Worm (Caenorhabditis elegans) whole organism, late embryonic: Measurements from ENCODE around the gene T20D4.19.

Experiments used
- C08G9.2 ChIP-seq: sonication (generic microtip); optimal IDR thresholded peaks from 2 replicates; lab custom pipeline; 2016; ENCODE audit warnings: mild to moderate bottlenecking, missing genetic modification characterization, moderate library complexity, missing compliant biosample characterization
- K02D7.2 ChIP-seq: sonication (generic microtip); optimal IDR thresholded peaks from 2 replicates; lab custom pipeline; 2017; ENCODE audit warnings: mild to moderate bottlenecking, missing genetic modification characterization, missing compliant biosample characterization
- K09A11.1 ChIP-seq: sonication (generic microtip); optimal IDR thresholded peaks from 2 replicates; lab custom pipeline; 2017; ENCODE audit warnings: antibody characterized with exemption, mild to moderate bottlenecking, missing genetic modification characterization, missing compliant biosample characterization; ENCODE audit not compliant: insufficient read depth
- Y22D7AL.16 ChIP-seq: sonication (generic microtip); optimal IDR thresholded peaks from 2 replicates; lab custom pipeline; 2016; ENCODE audit warnings: missing genetic modification characterization, missing compliant biosample characterization
- ahr-1 ChIP-seq: sonication (generic microtip); optimal IDR thresholded peaks from 2 replicates; lab custom pipeline; 2016; ENCODE audit warnings: missing genetic modification characterization, missing compliant biosample characterization
- ceh-14 ChIP-seq: sonication (generic microtip); optimal IDR thresholded peaks from 2 replicates; lab custom pipeline; 2016; ENCODE audit warnings: missing genotype, missing genetic modification characterization, missing compliant biosample characterization
- ceh-19 ChIP-seq: fragments of 200-800 bp; sonication (Bioruptor generic); optimal IDR thresholded peaks from 2 replicates; lab custom pipeline; 2018; ENCODE audit warnings: mild to moderate bottlenecking, missing genetic modification characterization, missing compliant biosample characterization
- ceh-22 ChIP-seq: sonication (generic microtip); optimal IDR thresholded peaks from 2 replicates; lab custom pipeline; 2017; ENCODE audit warnings: missing biosample characterization, missing genetic modification characterization
- ceh-24 ChIP-seq: sonication (generic microtip); optimal IDR thresholded peaks from 2 replicates; lab custom pipeline; 2016; ENCODE audit warnings: mild to moderate bottlenecking, missing genetic modification characterization, missing compliant biosample characterization
- ceh-31 ChIP-seq: sonication (generic microtip); optimal IDR thresholded peaks from 2 replicates; lab custom pipeline; 2016; ENCODE audit warnings: missing genetic modification characterization, missing compliant biosample characterization
- ceh-45 ChIP-seq: fragments of 200-800 bp; sonication (Bioruptor generic); IDR thresholded peaks from 2 replicates; pipeline ENCODE4 v1.3.6; 2022; ENCODE audit warnings: missing genetic modification reagents, missing genetic modification characterization, missing compliant biosample characterization
- ceh-48 ChIP-seq: sonication (generic microtip); optimal IDR thresholded peaks from 2 replicates; lab custom pipeline; 2016; ENCODE audit warnings: missing genetic modification characterization, inconsistent platforms, missing compliant biosample characterization
- ceh-9 ChIP-seq: sonication (generic microtip); optimal IDR thresholded peaks from 2 replicates; lab custom pipeline; 2016; ENCODE audit warnings: mild to moderate bottlenecking, missing genetic modification characterization, inconsistent platforms, missing compliant biosample characterization
- che-1 ChIP-seq: sonication (generic microtip); optimal IDR thresholded peaks from 2 replicates; lab custom pipeline; 2016; ENCODE audit warnings: mild to moderate bottlenecking, missing genetic modification characterization, missing compliant biosample characterization
- dve-1 ChIP-seq: sonication (generic microtip); optimal IDR thresholded peaks from 2 replicates; lab custom pipeline; 2017; ENCODE audit warnings: antibody characterized with exemption, mild to moderate bottlenecking, missing genetic modification characterization, missing compliant biosample characterization
- elt-2 ChIP-seq: sonication (generic microtip); optimal IDR thresholded peaks from 2 replicates; lab custom pipeline; 2016; ENCODE audit warnings: missing genetic modification reagents, missing genetic modification characterization, missing compliant biosample characterization
- elt-4 ChIP-seq: sonication (generic microtip); optimal IDR thresholded peaks from 2 replicates; lab custom pipeline; 2016; ENCODE audit warnings: missing genetic modification characterization, missing compliant biosample characterization
- eyg-1 ChIP-seq: sonication (generic microtip); optimal IDR thresholded peaks from 2 replicates; lab custom pipeline; 2016; ENCODE audit warnings: missing genotype, missing genetic modification characterization, missing compliant biosample characterization
- fkh-10 ChIP-seq: fragments of 150-350 bp; optimal IDR thresholded peaks from 2 replicates; lab custom pipeline; 2014; ENCODE audit warnings: missing biosample characterization, missing genetic modification reagents, missing genetic modification characterization
- gmeb-2 ChIP-seq: sonication (generic microtip); optimal IDR thresholded peaks from 2 replicates; lab custom pipeline; 2016; ENCODE audit warnings: missing genetic modification characterization, inconsistent platforms, missing compliant biosample characterization
- hlh-13 ChIP-seq: fragments of 200-800 bp; sonication (Bioruptor generic); optimal IDR thresholded peaks from 2 replicates; lab custom pipeline; 2018; ENCODE audit warnings: mild to moderate bottlenecking, missing genetic modification characterization, missing compliant biosample characterization
- hlh-15 ChIP-seq: sonication (generic microtip); optimal IDR thresholded peaks from 2 replicates; lab custom pipeline; 2016; ENCODE audit warnings: missing genetic modification characterization, missing compliant biosample characterization
- hlh-30 ChIP-seq: sonication (generic microtip); optimal IDR thresholded peaks from 2 replicates; lab custom pipeline; 2017; ENCODE audit warnings: antibody characterized with exemption, missing genetic modification characterization, missing compliant biosample characterization; ENCODE audit not compliant: insufficient read depth
- hlh-6 ChIP-seq: sonication (generic microtip); optimal IDR thresholded peaks from 2 replicates; lab custom pipeline; 2016; ENCODE audit warnings: missing genotype, missing genetic modification characterization, missing compliant biosample characterization
- hlh-8 ChIP-seq: sonication (generic microtip); optimal IDR thresholded peaks from 2 replicates; lab custom pipeline; 2016; ENCODE audit warnings: missing genotype, missing genetic modification characterization, missing compliant biosample characterization
- madf-2 ChIP-seq: sonication (generic microtip); optimal IDR thresholded peaks from 2 replicates; lab custom pipeline; 2017; ENCODE audit warnings: missing genetic modification characterization, missing compliant biosample characterization
- mec-3 ChIP-seq: sonication (generic microtip); optimal IDR thresholded peaks from 2 replicates; lab custom pipeline; 2016; ENCODE audit warnings: borderline replicate concordance, missing genetic modification characterization, missing compliant biosample characterization
- nfya-1 ChIP-seq: sonication (generic microtip); optimal IDR thresholded peaks from 2 replicates; lab custom pipeline; 2017; ENCODE audit warnings: missing genetic modification characterization, mild to moderate bottlenecking, missing compliant biosample characterization, antibody characterized with exemption, moderate library complexity
- nhr-11 ChIP-seq: fragments of 150-350 bp; optimal IDR thresholded peaks from 2 replicates; lab custom pipeline; 2014; ENCODE audit warnings: missing biosample characterization, missing genetic modification characterization
- nhr-232 ChIP-seq: sonication (generic microtip); optimal IDR thresholded peaks from 2 replicates; lab custom pipeline; 2016; ENCODE audit warnings: missing genetic modification characterization, missing compliant biosample characterization
- npax-4 ChIP-seq: sonication (generic microtip); optimal IDR thresholded peaks from 2 replicates; lab custom pipeline; 2016; ENCODE audit warnings: missing genetic modification characterization, missing compliant biosample characterization
- pag-3 ChIP-seq: sonication (generic microtip); optimal IDR thresholded peaks from 2 replicates; lab custom pipeline; 2016; ENCODE audit warnings: missing compliant biosample characterization, missing genetic modification characterization, borderline replicate concordance
- pat-9 ChIP-seq: fragments of 200-800 bp; sonication (Bioruptor generic); optimal IDR thresholded peaks from 2 replicates; lab custom pipeline; 2018; ENCODE audit warnings: mild to moderate bottlenecking, missing genetic modification characterization, moderate library complexity, missing compliant biosample characterization
- pha-2 ChIP-seq: sonication (generic microtip); optimal IDR thresholded peaks from 2 replicates; lab custom pipeline; 2017; ENCODE audit warnings: mild to moderate bottlenecking, missing genetic modification characterization, missing compliant biosample characterization
- rnt-1 ChIP-seq: sonication (generic microtip); optimal IDR thresholded peaks from 2 replicates; lab custom pipeline; 2016; ENCODE audit warnings: missing genetic modification characterization, missing compliant biosample characterization
- sox-4 ChIP-seq: sonication (generic microtip); optimal IDR thresholded peaks from 2 replicates; lab custom pipeline; 2017; ENCODE audit warnings: mild to moderate bottlenecking, missing genetic modification characterization, inconsistent platforms, missing compliant biosample characterization
- tbx-2 ChIP-seq: sonication (generic microtip); optimal IDR thresholded peaks from 2 replicates; lab custom pipeline; 2016; ENCODE audit warnings: missing genetic modification characterization, missing compliant biosample characterization
- ttx-3 ChIP-seq: sonication (generic microtip); optimal IDR thresholded peaks from 2 replicates; lab custom pipeline; 2016; ENCODE audit warnings: missing genetic modification reagents, missing genetic modification characterization, missing compliant biosample characterization
- unc-55 ChIP-seq: sonication (generic microtip); optimal IDR thresholded peaks from 2 replicates; lab custom pipeline; 2017; ENCODE audit warnings: missing biosample characterization, missing genetic modification reagents, missing genetic modification characterization
- unc-86 ChIP-seq: sonication (generic microtip); optimal IDR thresholded peaks from 2 replicates; lab custom pipeline; 2016; ENCODE audit warnings: missing genetic modification characterization, missing compliant biosample characterization
- zip-5 ChIP-seq: sonication (generic microtip); optimal IDR thresholded peaks from 2 replicates; lab custom pipeline; 2016; ENCODE audit warnings: missing genetic modification characterization, missing compliant biosample characterization

The T20D4.19 gene

DNA sequence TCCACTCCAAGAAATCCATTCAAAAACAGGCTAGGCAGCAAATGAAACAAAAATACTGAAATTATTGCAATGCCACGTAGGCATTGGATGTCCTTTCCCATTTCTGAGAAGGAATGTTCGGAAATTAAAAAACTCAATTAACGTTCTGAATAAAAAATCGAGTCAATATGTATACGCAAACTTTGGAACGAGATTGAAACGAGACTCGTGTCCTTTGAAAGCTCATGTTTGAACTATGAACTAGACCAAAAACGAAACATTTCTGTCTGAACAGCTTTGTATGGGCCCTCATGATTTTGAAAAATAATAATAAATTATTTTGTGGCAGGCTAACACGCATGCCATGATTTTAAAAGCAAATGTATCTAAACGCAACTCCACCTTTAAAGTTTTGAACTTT, 43.6 kb upstream of the T20D4.19 start, which contains the start of gene oac-2:
Gene oac-2 (minus strand): TSS at position 101 of the 400 bp plus-strand sequence.
- TF ChIP-seq nfya-1 (tag; lab: Kevin White, UChicago) (no peak), hlh-8 (no peak), ceh-31 (no peak), elt-4 (tag; lab: Kevin White, UChicago) (no peak), hlh-15 (tag; lab: Kevin White, UChicago) (no peak), ceh-45 (GFP tag; lab: Robert Waterston, UW) (no peak), ceh-22 (tag; lab: Kevin White, UChicago) (no peak), hlh-6 (tag; lab: Kevin White, UChicago) (no peak), tbx-2 (tag; lab: Kevin White, UChicago) (no peak), ceh-14 (no peak), mec-3 (tag; lab: Kevin White, UChicago) (no peak), elt-2 (tag; lab: Kevin White, UChicago) (no peak), ceh-48 (tag; lab: Kevin White, UChicago) (no peak), gmeb-2 (tag; lab: Kevin White, UChicago) (no peak), C08G9.2 (tag; lab: Kevin White, UChicago) (no peak), nhr-11 (tag; lab: Kevin White, UChicago) (no peak)

DNA sequence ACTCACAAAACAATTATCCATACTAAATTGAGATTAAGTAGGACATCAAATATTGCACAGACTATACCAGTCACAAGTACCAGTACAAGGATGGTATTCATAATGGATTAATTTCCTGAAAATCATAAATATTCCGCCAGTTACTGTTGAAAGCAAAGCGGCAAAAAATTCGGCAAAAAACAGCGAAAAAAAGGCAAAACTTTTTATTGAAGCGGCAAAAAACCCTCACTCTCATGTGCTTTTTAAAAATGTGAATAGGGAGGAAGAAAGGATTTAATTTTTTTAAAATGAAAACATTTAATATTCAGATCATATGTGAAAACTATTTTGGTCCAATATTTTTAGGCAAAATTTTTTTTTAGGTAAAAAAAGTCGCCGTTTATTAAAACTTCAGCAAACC, 39.3 kb upstream of the T20D4.19 start, which contains the start of gene srbc-29:
Gene srbc-29 (minus strand): TSS at position 101 of the 400 bp plus-strand sequence.
- no peak for TF ChIP-seq pag-3
- TF ChIP-seq Y22D7AL.16 (tag; lab: Kevin White, UChicago), result no peak
- no peak for TF ChIP-seq ceh-22 (tag; lab: Kevin White, UChicago)
- no peak for TF ChIP-seq unc-55 (GFP tag; lab: Kevin White, UChicago)
- no peak for TF ChIP-seq K02D7.2

DNA sequence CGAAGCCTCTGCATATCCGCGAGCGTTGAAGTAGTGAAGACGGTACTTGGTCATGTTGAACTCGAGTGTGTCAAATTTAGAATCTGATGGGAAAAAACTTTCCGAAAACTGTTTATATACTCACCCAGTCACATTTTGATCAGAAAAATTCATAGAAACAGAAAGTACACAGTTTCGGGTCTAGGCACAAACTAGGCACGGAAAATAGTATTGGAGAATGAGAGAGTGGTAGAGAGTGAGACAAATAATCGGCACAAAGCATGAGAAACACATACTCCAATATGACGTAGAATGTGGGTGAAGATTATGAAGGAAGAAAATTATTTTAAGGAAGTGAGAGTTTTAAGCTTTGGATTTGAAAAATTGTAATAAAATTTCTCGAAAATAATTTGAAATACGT, 37.0 kb upstream of the T20D4.19 start, which contains the start of gene gst-33:
Gene gst-33 (minus strand): TSS at position 127 of the 400 bp plus-strand sequence.
- TF ChIP-seq eyg-1 (tag; lab: Kevin White, UChicago) (no peak), npax-4 (tag; lab: Kevin White, UChicago) (no peak), ceh-45 (GFP tag; lab: Robert Waterston, UW) (no peak), C08G9.2 (tag; lab: Kevin White, UChicago) (no peak), pha-2 (no peak)

DNA sequence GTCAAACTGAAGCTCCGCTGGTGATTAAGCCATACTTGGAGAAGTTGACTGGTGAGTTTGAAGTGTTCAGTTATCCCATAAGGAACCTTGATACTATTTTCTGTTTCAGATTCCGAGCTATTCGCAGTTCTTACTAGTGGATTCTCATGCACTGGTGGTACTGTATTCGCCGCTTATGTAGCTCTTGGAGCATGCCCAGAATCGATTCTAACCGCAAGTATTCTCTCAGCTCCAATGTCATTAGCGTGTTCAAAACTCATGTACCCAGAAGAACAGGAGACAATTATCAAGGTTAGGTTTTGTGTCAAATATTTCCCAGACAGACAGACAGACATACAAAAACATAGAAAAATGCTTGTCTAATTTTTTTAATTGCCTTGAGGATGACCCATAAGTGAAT, 33.5 kb upstream of the T20D4.19 start:
- TF ChIP-seq hlh-30 (tag; lab: Kevin White, UChicago) (no peak), fkh-10 (GFP tag; lab: Kevin White, UChicago) (no peak), unc-86 (no peak), nfya-1 (tag; lab: Kevin White, UChicago) (no peak), dve-1 (tag; lab: Kevin White, UChicago) (no peak), ceh-9 (tag; lab: Kevin White, UChicago) (no peak), zip-5 (no peak), nhr-232 (tag; lab: Kevin White, UChicago) (no peak)
- TF ChIP-seq, all 69 proteins: peak for 0

DNA sequence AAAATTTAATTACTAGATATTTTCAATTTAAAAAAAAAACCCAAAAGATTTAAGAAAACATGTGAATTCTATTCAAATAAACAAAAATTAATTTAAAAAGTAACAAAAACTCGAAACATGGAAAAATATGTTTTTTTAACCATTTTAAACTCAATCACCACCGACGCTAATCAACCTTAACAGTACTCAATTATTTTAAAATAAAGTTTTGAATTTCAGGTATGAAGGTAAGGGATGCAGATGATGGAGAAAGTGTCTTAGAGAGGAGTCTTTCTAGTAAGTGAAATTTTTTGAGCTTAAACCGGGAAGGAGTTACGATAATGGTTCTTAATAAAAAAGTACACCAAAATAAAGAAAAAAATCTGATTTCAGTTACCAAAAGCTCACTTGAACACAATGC, 32.1 kb upstream of the T20D4.19 start, which contains the start of gene slc-28.1:
Gene slc-28.1 (plus strand): TSS at position 301 of the 400 bp plus-strand sequence.
- TF ChIP-seq ceh-48 (tag; lab: Kevin White, UChicago) (no peak), ceh-19 (GFP tag; lab: Kevin White, UChicago) (no peak), hlh-8 (no peak)
- TF ChIP-seq, all 69 proteins: peak for 0

DNA sequence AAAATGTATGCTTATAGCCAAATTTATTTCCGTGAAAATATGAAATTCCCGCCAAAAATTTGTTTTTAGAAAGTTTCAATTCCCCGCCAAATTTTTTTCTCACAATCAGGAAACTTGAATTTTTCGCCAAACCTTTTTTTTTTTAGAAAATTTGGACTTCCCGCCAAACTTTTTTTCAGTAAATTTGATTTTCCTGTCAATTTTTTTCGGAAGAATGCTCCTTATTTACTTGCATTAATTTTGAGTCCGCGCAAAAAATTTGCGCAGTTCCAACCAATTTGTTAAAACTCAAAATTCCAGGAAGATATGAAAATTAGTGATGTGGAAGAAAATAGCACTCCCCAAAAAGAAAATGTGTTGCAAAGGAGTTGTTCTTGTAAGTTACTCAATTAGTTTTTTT, 28.5 kb upstream of the T20D4.19 start, which contains the start of gene slc-28.2:
Gene slc-28.2 (plus strand): TSS at position 301 of the 400 bp plus-strand sequence.
- no peak for TF ChIP-seq che-1 (tag; lab: Kevin White, UChicago)
- no peak for TF ChIP-seq K09A11.1 (tag; lab: Kevin White, UChicago)
- TF ChIP-seq ttx-3 (tag; lab: Kevin White, UChicago), result no peak
- no peak for TF ChIP-seq ahr-1 (tag; lab: Kevin White, UChicago)
- TF ChIP-seq rnt-1 (tag; lab: Kevin White, UChicago), result no peak
- TF ChIP-seq hlh-13 (GFP tag; lab: Kevin White, UChicago), result no peak
- no peak for TF ChIP-seq fkh-10 (GFP tag; lab: Kevin White, UChicago)
- no peak for TF ChIP-seq dve-1 (tag; lab: Kevin White, UChicago)
- TF ChIP-seq madf-2, result no peak
- no peak for TF ChIP-seq unc-55 (GFP tag; lab: Kevin White, UChicago)
- TF ChIP-seq ceh-24, result no peak
- TF ChIP-seq sox-4 (tag; lab: Kevin White, UChicago), result no peak
- no peak for TF ChIP-seq pat-9 (tag; lab: Kevin White, UChicago)
